Worm (Caenorhabditis elegans): Measurements from ENCODE around the gene scrm-5.

scrm-5 gene

ce11 chrIV:4144784-4145183 lies 17.4 kb upstream of the scrm-5 start, which contains the start of gene R07C12.3:
TSS of gene R07C12.3 (plus strand) at chrIV:4145084.
- TF ChIP-seq W03F9.2 (tag; optimal IDR thresholded peaks at IDR 0.05) (no peak), dao-5 (tag; optimal IDR thresholded peaks at IDR 0.05) (no peak), him-1 (tag; optimal IDR thresholded peaks at IDR 0.05) (no peak)

ce11 chrIV:4147891-4148290 lies 14.3 kb upstream of the scrm-5 start:
- no peak for TF ChIP-seq dao-5 (tag; optimal IDR thresholded peaks at IDR 0.05)
- no peak for TF ChIP-seq W03F9.2 (tag; optimal IDR thresholded peaks at IDR 0.05)
- TF ChIP-seq him-1 (tag; optimal IDR thresholded peaks at IDR 0.05): no peak

ce11 chrIV:4150138-4150537 lies 12.1 kb upstream of the scrm-5 start:
- no peak for TF ChIP-seq W03F9.2 (tag; optimal IDR thresholded peaks at IDR 0.05)
- TF ChIP-seq him-1 (tag; optimal IDR thresholded peaks at IDR 0.05): no peak
- no peak for TF ChIP-seq dao-5 (tag; optimal IDR thresholded peaks at IDR 0.05)

ce11 chrIV:4152143-4152542 lies 10.1 kb upstream of the scrm-5 start, which contains the start of the genes K08D10.10 and R07C12.1:
TSS of gene K08D10.10 (plus strand) at chrIV:4152235.
TSS of gene R07C12.1 (plus strand) at chrIV:4152456.
- no peak for TF ChIP-seq W03F9.2 (tag; optimal IDR thresholded peaks at IDR 0.05)
- no peak for TF ChIP-seq him-1 (tag; optimal IDR thresholded peaks at IDR 0.05)
- TF ChIP-seq dao-5 (tag; optimal IDR thresholded peaks at IDR 0.05): no peak

- TF ChIP-seq dao-5 (tag; optimal IDR thresholded peaks at IDR 0.05) (no peak), W03F9.2 (tag; optimal IDR thresholded peaks at IDR 0.05) (no peak), him-1 (tag; optimal IDR thresholded peaks at IDR 0.05) (no peak)
These were observed 7.6 kb upstream of the scrm-5 start, which contains the start of gene K08D10.14 for ce11 chrIV:4154641-4155040. TSS of gene K08D10.14 (plus strand) at chrIV:4154941.

ce11 chrIV:4164392-4164791 lies 2.2 kb downstream of the scrm-5 start, which contains the start of gene scrm-8:
TSS of gene scrm-8 (plus strand) at chrIV:4164692.
- TF ChIP-seq dao-5 (tag; optimal IDR thresholded peaks at IDR 0.05): no peak
- TF ChIP-seq W03F9.2 (tag; optimal IDR thresholded peaks at IDR 0.05): no peak
- no peak for TF ChIP-seq him-1 (tag; optimal IDR thresholded peaks at IDR 0.05)

ce11 chrIV:4167296-4167695 lies 5.1 kb downstream of the scrm-5 start:
- TF ChIP-seq W03F9.2 (tag; optimal IDR thresholded peaks at IDR 0.05): no peak
- TF ChIP-seq him-1 (tag; optimal IDR thresholded peaks at IDR 0.05): no peak
- no peak for TF ChIP-seq dao-5 (tag; optimal IDR thresholded peaks at IDR 0.05)

ce11 chrIV:4171531-4172163 lies 9.4 kb downstream of the scrm-5 start, which contains the start of the genes K08D10.13 and rnp-2:
TSS of gene K08D10.13 (minus strand) at chrIV:4171581.
TSS of gene rnp-2 (plus strand) at chrIV:4172076.
- TF ChIP-seq dao-5 (tag; optimal IDR thresholded peaks at IDR 0.05) (no peak), W03F9.2 (tag; optimal IDR thresholded peaks at IDR 0.05) (peak; percentile 64)

- TF ChIP-seq him-1 (tag; optimal IDR thresholded peaks at IDR 0.05) (no peak), W03F9.2 (tag; optimal IDR thresholded peaks at IDR 0.05) (no peak), dao-5 (tag; optimal IDR thresholded peaks at IDR 0.05) (no peak)
These were observed 10.0 kb downstream of the scrm-5 start for ce11 chrIV:4172242-4172641.

- no peak for TF ChIP-seq dao-5 (tag; optimal IDR thresholded peaks at IDR 0.05)
- TF ChIP-seq W03F9.2 (tag; optimal IDR thresholded peaks at IDR 0.05): no peak
- TF ChIP-seq him-1 (tag; optimal IDR thresholded peaks at IDR 0.05): no peak
These were observed 11.6 kb downstream of the scrm-5 start, which contains the start of gene rnp-3 for ce11 chrIV:4173789-4174188. TSS of gene rnp-3 (plus strand) at chrIV:4174089.

ce11 chrIV:4176088-4176487 lies 13.9 kb downstream of the scrm-5 start, which contains the start of gene dnj-15:
TSS of gene dnj-15 (plus strand) at chrIV:4176388.
- no peak for TF ChIP-seq dao-5 (tag; optimal IDR thresholded peaks at IDR 0.05)
- TF ChIP-seq him-1 (tag; optimal IDR thresholded peaks at IDR 0.05): no peak
- no peak for TF ChIP-seq W03F9.2 (tag; optimal IDR thresholded peaks at IDR 0.05)

- TF ChIP-seq dao-5 (tag; optimal IDR thresholded peaks at IDR 0.05) (no peak), him-1 (tag; optimal IDR thresholded peaks at IDR 0.05) (no peak), W03F9.2 (tag; optimal IDR thresholded peaks at IDR 0.05) (no peak)
These were observed 14.4 kb downstream of the scrm-5 start for ce11 chrIV:4176659-4177058.

- TF ChIP-seq him-1 (tag; optimal IDR thresholded peaks at IDR 0.05) (no peak), W03F9.2 (tag; optimal IDR thresholded peaks at IDR 0.05) (no peak), dao-5 (tag; optimal IDR thresholded peaks at IDR 0.05) (no peak)
These were observed 15.3 kb downstream of the scrm-5 start for ce11 chrIV:4177560-4177959.

ce11 chrIV:4178424-4178823 lies 16.2 kb downstream of the scrm-5 start, which contains the start of gene tsen-34:
TSS of gene tsen-34 (plus strand) at chrIV:4178457.
- TF ChIP-seq dao-5 (tag; optimal IDR thresholded peaks at IDR 0.05) (no peak), W03F9.2 (tag; optimal IDR thresholded peaks at IDR 0.05) (no peak), him-1 (tag; optimal IDR thresholded peaks at IDR 0.05) (no peak)
